Fruit fly (Drosophila melanogaster) whole organism, embryonic: ENCODE results near the gene CG10222.

Source experiments
- Aef1 ChIP-seq: fragments of 200-800 bp; sonication (Bioruptor generic); IDR thresholded peaks from 3 replicates; pipeline ENCODE4 v1.3.6; 2022; ENCODE audit warnings: missing biosample characterization, missing genetic modification characterization
- Atf6 ChIP-seq: fragments of 200-800 bp; sonication (Bioruptor generic); IDR thresholded peaks from 2 replicates; pipeline ENCODE4 v1.3.6; 2022; ENCODE audit warnings: missing biosample characterization, missing genetic modification characterization
- Bdp1 ChIP-seq: fragments of 200-800 bp; sonication (Bioruptor generic); optimal IDR thresholded peaks from 3 replicates; lab custom pipeline; 2016; ENCODE audit warnings: missing biosample characterization, missing genetic modification characterization
- Bgb ChIP-seq: fragments of 200-800 bp; sonication (Bioruptor generic); IDR thresholded peaks from 2 replicates; pipeline ENCODE4 v1.3.6; 2022; ENCODE audit warnings: missing biosample characterization, missing genetic modification characterization; ENCODE audit not compliant: partially characterized antibody
- CG10147 ChIP-seq: fragments of 200-800 bp; sonication (Bioruptor generic); optimal IDR thresholded peaks from 2 replicates; lab custom pipeline; 2019; ENCODE audit warnings: missing biosample characterization, mild to moderate bottlenecking, missing genetic modification characterization, moderate library complexity
- CG11085 ChIP-seq: fragments of 200-800 bp; sonication (Bioruptor generic); IDR thresholded peaks from 2 replicates; pipeline ENCODE4 v1.3.6; 2022; ENCODE audit warnings: missing biosample characterization, missing genetic modification characterization
- CG11093 ChIP-seq: fragments of 200-800 bp; sonication (Bioruptor generic); IDR thresholded peaks from 3 replicates; pipeline ENCODE4 v1.3.6; 2022; ENCODE audit warnings: missing biosample characterization, missing genetic modification characterization
- CG11398 ChIP-seq: fragments of 200-800 bp; sonication (Bioruptor generic); optimal IDR thresholded peaks from 2 replicates; lab custom pipeline; 2016; ENCODE audit warnings: missing biosample characterization, missing genetic modification characterization
- CG13296 ChIP-seq: fragments of 200-800 bp; sonication (Bioruptor generic); optimal IDR thresholded peaks from 3 replicates; lab custom pipeline; 2018; ENCODE audit warnings: missing biosample characterization, mild to moderate bottlenecking, missing genetic modification characterization
- CG13624 ChIP-seq: fragments of 200-800 bp; sonication (Bioruptor generic); optimal IDR thresholded peaks from 2 replicates; lab custom pipeline; 2016; ENCODE audit warnings: missing biosample characterization, missing genetic modification characterization
- CG14014 ChIP-seq: fragments of 200-800 bp; sonication (Bioruptor generic); IDR thresholded peaks from 2 replicates; pipeline ENCODE4 v1.3.6; 2022; ENCODE audit warnings: missing biosample characterization, missing genetic modification characterization
- CG17328 ChIP-seq: fragments of 200-800 bp; sonication (Bioruptor generic); IDR thresholded peaks from 2 replicates; pipeline ENCODE4 v1.3.6; 2022; ENCODE audit warnings: missing biosample characterization, missing genetic modification characterization
- CG17829 ChIP-seq: fragments of 200-800 bp; optimal IDR thresholded peaks from 2 replicates; lab custom pipeline; 2019; ENCODE audit warnings: missing biosample characterization, mild to moderate bottlenecking, missing genetic modification characterization, moderate library complexity
- CG2712 ChIP-seq: fragments of 200-800 bp; optimal IDR thresholded peaks from 3 replicates; lab custom pipeline; 2019; ENCODE audit warnings: missing biosample characterization, mild to moderate bottlenecking, missing genetic modification characterization, moderate library complexity
- CG3163 ChIP-seq: fragments of 200-800 bp; sonication (Bioruptor generic); optimal IDR thresholded peaks from 3 replicates; lab custom pipeline; 2016; ENCODE audit warnings: missing biosample characterization, missing genetic modification characterization
- CG32767 ChIP-seq: fragments of 200-800 bp; sonication (Bioruptor generic); IDR thresholded peaks from 2 replicates; pipeline ENCODE4 v1.3.6; 2022; ENCODE audit warnings: missing biosample characterization, missing genetic modification characterization
- CG34224 ChIP-seq: fragments of 200-800 bp; sonication (Bioruptor generic); IDR thresholded peaks from 3 replicates; pipeline ENCODE4 v1.3.6; 2022; ENCODE audit warnings: missing biosample characterization, missing genetic modification characterization; ENCODE audit not compliant: partially characterized antibody
- CG4617 ChIP-seq: fragments of 200-800 bp; sonication (Bioruptor generic); optimal IDR thresholded peaks from 3 replicates; lab custom pipeline; 2016; ENCODE audit warnings: missing biosample characterization, missing genetic modification characterization, borderline replicate concordance
- CG7556 ChIP-seq: fragments of 200-800 bp; sonication (Bioruptor generic); optimal IDR thresholded peaks from 2 replicates; lab custom pipeline; 2017; ENCODE audit warnings: missing biosample characterization, mild to moderate bottlenecking, missing genetic modification characterization
- CG8089 ChIP-seq: fragments of 200-800 bp; sonication (Bioruptor generic); optimal IDR thresholded peaks from 3 replicates; lab custom pipeline; 2016; ENCODE audit warnings: missing biosample characterization, missing genetic modification characterization
- CkIIα-i1 ChIP-seq: fragments of 200-800 bp; sonication (Bioruptor generic); IDR thresholded peaks from 2 replicates; pipeline ENCODE4 v1.3.6; 2022; ENCODE audit warnings: missing biosample characterization, missing genetic modification characterization
- Deaf1 ChIP-seq: fragments of 200-800 bp; optimal IDR thresholded peaks from 3 replicates; lab custom pipeline; 2019; ENCODE audit warnings: missing biosample characterization, mild to moderate bottlenecking, missing genetic modification characterization, moderate library complexity
- Drgx ChIP-seq: fragments of 200-800 bp; sonication (Bioruptor generic); IDR thresholded peaks from 2 replicates; pipeline ENCODE4 v1.3.6; 2022; ENCODE audit warnings: missing biosample characterization, missing genetic modification characterization
- E2f1 ChIP-seq: fragments of 200-800 bp; sonication (Bioruptor generic); IDR thresholded peaks from 2 replicates; pipeline ENCODE4 v1.3.6; 2022; ENCODE audit warnings: missing biosample characterization, missing genetic modification characterization
- Fer1 ChIP-seq: fragments of 200-800 bp; sonication (Bioruptor generic); optimal IDR thresholded peaks from 2 replicates; lab custom pipeline; 2017; ENCODE audit warnings: missing biosample characterization, mild to moderate bottlenecking, missing genetic modification characterization
- HLH3B ChIP-seq: fragments of 200-800 bp; sonication (Bioruptor generic); IDR thresholded peaks from 2 replicates; pipeline ENCODE4 v1.3.6; 2022; ENCODE audit warnings: missing biosample characterization, missing genetic modification characterization
- Med ChIP-seq: fragments of 200-800 bp; sonication (Bioruptor generic); peaks from one replicate; lab custom pipeline; 2016; ENCODE audit warnings: missing biosample characterization, missing genetic modification characterization, mild to moderate bottlenecking, inconsistent platforms, moderate library complexity
- Myb ChIP-seq: fragments of 200-800 bp; sonication (Bioruptor generic); optimal IDR thresholded peaks from 2 replicates; lab custom pipeline; 2016; ENCODE audit warnings: missing biosample characterization, missing genetic modification characterization
- Oaz ChIP-seq: fragments of 200-800 bp; sonication (Bioruptor generic); IDR thresholded peaks from 2 replicates; pipeline ENCODE4 v1.3.6; 2022; ENCODE audit warnings: missing biosample characterization, missing genetic modification characterization
- Opbp ChIP-seq: fragments of 200-800 bp; sonication (Bioruptor generic); IDR thresholded peaks from 3 replicates; pipeline ENCODE4 v1.3.6; 2022; ENCODE audit warnings: missing biosample characterization, missing genetic modification characterization; ENCODE audit not compliant: partially characterized antibody
- Optix ChIP-seq: fragments of 200-800 bp; sonication (Bioruptor generic); IDR thresholded peaks from 3 replicates; pipeline ENCODE4 v1.3.6; 2022; ENCODE audit warnings: missing biosample characterization, missing genetic modification characterization
- Poxn ChIP-seq: fragments of 200-800 bp; sonication (Bioruptor generic); IDR thresholded peaks from 2 replicates; pipeline ENCODE4 v1.3.6; 2022; ENCODE audit warnings: missing biosample characterization, missing genetic modification characterization
- Ptx1 ChIP-seq: fragments of 200-800 bp; sonication (Bioruptor generic); IDR thresholded peaks from 2 replicates; pipeline ENCODE4 v1.3.6; 2022; ENCODE audit warnings: missing biosample characterization, missing genetic modification characterization
- Taf1 ChIP-seq: fragments of 200-800 bp; sonication (Bioruptor generic); IDR thresholded peaks from 2 replicates; pipeline ENCODE4 v1.3.6; 2022; ENCODE audit warnings: missing biosample characterization, missing genetic modification characterization
- ap ChIP-seq: fragments of 200-800 bp; sonication (Bioruptor generic); IDR thresholded peaks from 2 replicates; pipeline ENCODE4 v1.3.6; 2022; ENCODE audit warnings: missing biosample characterization, missing genetic modification characterization
- bcd ChIP-seq: fragments of 200-800 bp; sonication (Bioruptor generic); optimal IDR thresholded peaks from 2 replicates; lab custom pipeline; 2017; ENCODE audit warnings: missing biosample characterization, mild to moderate bottlenecking, missing genetic modification characterization
- bsh ChIP-seq, 2 experiments: fragments of 200-800 bp; sonication (Bioruptor generic); optimal IDR thresholded peaks; 2 replicates each; lab custom pipeline; 2017 to 2018; ENCODE audit warnings: mild to moderate bottlenecking in 2 of 2, missing biosample characterization in 2 of 2, missing genetic modification characterization in 2 of 2, moderate library complexity in 1 of 2
- ci ChIP-seq: fragments of 200-800 bp; sonication (Bioruptor generic); IDR thresholded peaks from 3 replicates; pipeline ENCODE4 v1.3.6; 2022; ENCODE audit warnings: missing biosample characterization, missing genetic modification characterization
- crol ChIP-seq: fragments of 200-800 bp; sonication (Bioruptor generic); IDR thresholded peaks from 2 replicates; pipeline ENCODE4 v1.3.6; 2022; ENCODE audit warnings: missing biosample characterization, missing genetic modification characterization
- ewg ChIP-seq: fragments of 200-800 bp; sonication (Bioruptor generic); optimal IDR thresholded peaks from 3 replicates; lab custom pipeline; 2017; ENCODE audit warnings: mild to moderate bottlenecking, missing biosample characterization, missing genetic modification reagents, missing genetic modification characterization
- grn ChIP-seq: fragments of 200-800 bp; sonication (Bioruptor generic); optimal IDR thresholded peaks from 3 replicates; lab custom pipeline; 2017; ENCODE audit warnings: missing biosample characterization, missing genetic modification characterization
- hbn ChIP-seq: fragments of 200-800 bp; sonication (Bioruptor generic); IDR thresholded peaks from 2 replicates; pipeline ENCODE4 v1.3.6; 2022; ENCODE audit warnings: missing biosample characterization, missing genetic modification characterization; ENCODE audit not compliant: partially characterized antibody
- knrl ChIP-seq: fragments of 200-800 bp; sonication (Bioruptor generic); IDR thresholded peaks from 3 replicates; pipeline ENCODE4 v1.3.6; 2022; ENCODE audit warnings: missing biosample characterization, missing genetic modification characterization; ENCODE audit not compliant: partially characterized antibody
- mld ChIP-seq: fragments of 200-800 bp; sonication (Bioruptor generic); IDR thresholded peaks from 3 replicates; pipeline ENCODE4 v1.3.6; 2022; ENCODE audit warnings: missing biosample characterization, missing genetic modification characterization; ENCODE audit not compliant: partially characterized antibody
- nom ChIP-seq: fragments of 200-800 bp; sonication (Bioruptor generic); optimal IDR thresholded peaks from 2 replicates; lab custom pipeline; 2017; ENCODE audit warnings: missing biosample characterization, missing genetic modification characterization, mild to moderate bottlenecking, moderate library complexity, missing genetic modification reagents
- so ChIP-seq: fragments of 200-800 bp; sonication (Bioruptor generic); IDR thresholded peaks from 3 replicates; pipeline ENCODE4 v1.3.6; 2022; ENCODE audit warnings: missing biosample characterization, missing genetic modification characterization
- tll ChIP-seq, 2 experiments: fragments of 200-800 bp in 1 of 2; fragments of >200 bp in 1 of 2; sonication (Bioruptor generic) in 1 of 2; optimal IDR thresholded peaks; 2 replicates each; lab custom pipeline; 2017 to 2019; ENCODE audit warnings: missing biosample characterization in 2 of 2, missing genetic modification characterization in 2 of 2, mild to moderate bottlenecking in 1 of 2, moderate library complexity in 1 of 2
- vvl ChIP-seq: fragments of 200-800 bp; sonication (Bioruptor generic); IDR thresholded peaks from 2 replicates; pipeline ENCODE4 v1.3.6; 2022; ENCODE audit warnings: missing biosample characterization, missing genetic modification characterization
- wek ChIP-seq: fragments of 200-800 bp; sonication (Bioruptor generic); optimal IDR thresholded peaks from 3 replicates; lab custom pipeline; 2018; ENCODE audit warnings: missing biosample characterization, mild to moderate bottlenecking, missing genetic modification characterization, moderate library complexity
- z ChIP-seq: fragments of 200-800 bp; sonication (Bioruptor generic); IDR thresholded peaks from 3 replicates; pipeline ENCODE4 v1.3.6; 2022; ENCODE audit warnings: missing biosample characterization, missing genetic modification characterization

The CG10222 gene

DNA sequence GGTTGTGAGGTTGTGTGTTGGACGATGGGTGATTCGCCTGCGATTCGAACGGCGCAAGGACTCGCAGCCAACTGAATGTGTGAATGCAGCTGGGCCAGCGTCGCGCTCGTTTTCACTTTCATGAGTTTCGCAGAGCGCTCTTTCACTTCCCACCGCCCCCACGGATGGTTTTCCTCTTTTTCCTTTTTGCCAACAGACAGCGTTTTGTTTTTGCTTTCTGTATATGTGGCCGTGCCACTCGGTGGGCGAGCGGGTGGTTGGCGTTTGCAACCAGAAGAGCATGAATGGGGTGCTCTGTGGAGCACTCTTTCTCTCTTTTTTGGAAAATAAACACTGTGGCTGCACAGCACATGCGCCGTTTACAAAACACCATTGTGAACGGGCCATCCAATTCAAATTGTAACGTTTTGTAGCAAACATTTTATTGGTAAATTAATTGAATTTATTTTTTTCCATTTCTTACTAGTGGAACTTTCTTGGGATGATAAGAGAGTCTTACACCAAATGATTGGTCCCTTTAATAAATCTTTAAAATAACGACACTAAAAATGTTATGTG lies 23.0 kb upstream of the CG10222 start, which contains the start of gene CG10713 (continued):
- TF ChIP-seq nom (peak; percentile 76), CG7556 (GFP tag; lab: Kevin White, UChicago) (no peak), ap (GFP tag; lab: Robert Waterston, UW) (no peak), Atf6 (GFP tag; lab: Robert Waterston, UW) (peak; percentile 24; the same call in 1 of the 2 replicates), Poxn (GFP tag; lab: Robert Waterston, UW) (no peak), so (0 out of 3 replicates have a peak, but pooled peaks have one; percentile 13), CG34224 (no peak), CG10147 (GFP tag; lab: Kevin White, UChicago) (no peak), CG3163 (peak; percentile 89), bcd (GFP tag; lab: Kevin White, UChicago) (no peak), CG13296 (GFP tag; lab: Kevin White, UChicago) (no peak), wek (GFP tag; lab: Kevin White, UChicago) (no peak), E2f1 (GFP tag; lab: Robert Waterston, UW) (no peak), CG32767 (peak; percentile 48; the same call in 1 of the 2 replicates), CG13624 (no peak), Optix (GFP tag; lab: Robert Waterston, UW) (no peak), Aef1 (GFP tag; lab: Robert Waterston, UW) (peak; percentile 29; the same call in 1 of the 3 replicates), Oaz (no peak), knrl (GFP tag; lab: Robert Waterston, UW) (no peak), Drgx (peak; percentile 74), CG17829 (tag; lab: Kevin White, UChicago) (no peak), ewg (GFP tag; lab: Kevin White, UChicago) (peak; percentile 98), CG11398 (GFP tag; lab: Kevin White, UChicago) (no peak), ci (GFP tag; lab: Robert Waterston, UW) (0 out of 3 replicates have a peak, but pooled peaks have one; percentile 8), z (no peak), Opbp (0 out of 3 replicates have a peak, but pooled peaks have one; percentile 27), Ptx1 (no peak), vvl (GFP tag; lab: Robert Waterston, UW) (peak; percentile 29; the same call in 1 of the 2 replicates), crol (GFP tag; lab: Robert Waterston, UW) (peak; percentile 81), Med (peak; percentile 57), mld (GFP tag; lab: Robert Waterston, UW) (0 out of 3 replicates have a peak, but pooled peaks have one; percentile 50), CG2712 (tag; lab: Kevin White, UChicago) (peak; percentile 83), CG8089 (no peak), tll (GFP tag; optimal IDR thresholded peaks at IDR 0.05; lab: Kevin White, UChicago) (no peak), Bdp1 (GFP tag; lab: Kevin White, UChicago) (no peak), HLH3B (peak; percentile 18; the same call in 1 of the 2 replicates), Deaf1 (peak; percentile 46), Bgb (GFP tag; lab: Robert Waterston, UW) (peak; percentile 40; the same call in 1 of the 2 replicates), grn (GFP tag; lab: Kevin White, UChicago) (no peak), CkIIα-i1 (GFP tag; lab: Robert Waterston, UW) (no peak), Fer1 (GFP tag; lab: Kevin White, UChicago) (peak; percentile 21), Taf1 (GFP tag; lab: Robert Waterston, UW) (no peak), CG11085 (0 out of 2 replicates have a peak, but pooled peaks have one; percentile 7), hbn (GFP tag; lab: Robert Waterston, UW) (no peak), CG14014 (GFP tag; lab: Robert Waterston, UW) (no peak), Myb (GFP tag; lab: Kevin White, UChicago) (peak; percentile 76), CG11093 (GFP tag; lab: Robert Waterston, UW) (no peak), CG17328 (GFP tag; lab: Robert Waterston, UW) (no peak), CG4617 (GFP tag; lab: Kevin White, UChicago) (no peak), bsh (GFP tag; optimal IDR thresholded peaks at IDR 0.05; lab: Kevin White, UChicago) (peak in 1 of 2 experiments; percentile 49)
